Fruit fly (Drosophila melanogaster): ENCODE data around the gene CG10469.

DNA sequence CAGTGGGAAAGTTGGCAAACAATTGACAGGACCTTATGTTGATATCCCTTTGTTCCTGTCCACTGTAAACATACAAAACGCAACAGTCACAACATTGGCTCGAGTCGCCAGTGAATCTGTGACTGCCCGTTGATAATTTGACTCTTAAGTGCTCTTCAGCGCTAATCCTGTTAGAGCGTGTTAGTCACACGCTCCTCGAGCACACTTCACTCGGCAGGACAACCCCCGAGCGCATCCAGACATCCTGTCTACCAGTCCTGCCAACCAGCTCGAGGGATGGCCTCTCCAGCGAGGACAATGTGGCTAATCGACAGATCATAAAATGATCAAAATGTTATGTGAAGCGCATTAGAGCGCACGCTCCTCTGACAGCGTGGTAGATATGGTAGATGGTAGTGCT, 11.4 kb upstream of the CG10469 start:
- TF ChIP-seq CTCF (optimal IDR thresholded peaks at IDR 0.05) (no peak), CG8478 (optimal IDR thresholded peaks at IDR 0.05) (no peak)
